Worm (Caenorhabditis elegans): Measurements from ENCODE around the gene set-3.

ce11 chrIII:9669546-9669945 is 24.8 kb downstream of the set-3 start:
- TF ChIP-seq ztf-11 (tag; optimal IDR thresholded peaks at IDR 0.05) (no peak), T26A8.4 (GFP tag; IDR thresholded peaks at IDR 0.05) (no peak), unc-62 (GFP tag; optimal IDR thresholded peaks at IDR 0.05 in 1 of 2) (no peak), unc-62 (tag; optimal IDR thresholded peaks at IDR 0.05) (no peak), pqm-1 (tag; optimal IDR thresholded peaks at IDR 0.05) (no peak), zag-1 (tag; optimal IDR thresholded peaks at IDR 0.05) (no peak), F37D6.2 (tag; optimal IDR thresholded peaks at IDR 0.05) (no peak), mdl-1 (tag; optimal IDR thresholded peaks at IDR 0.05) (no peak), lin-15B (tag; optimal IDR thresholded peaks at IDR 0.05) (no peak)
